Worm (Caenorhabditis elegans): Measurements from ENCODE around the gene ZK1320.9.

DNA sequence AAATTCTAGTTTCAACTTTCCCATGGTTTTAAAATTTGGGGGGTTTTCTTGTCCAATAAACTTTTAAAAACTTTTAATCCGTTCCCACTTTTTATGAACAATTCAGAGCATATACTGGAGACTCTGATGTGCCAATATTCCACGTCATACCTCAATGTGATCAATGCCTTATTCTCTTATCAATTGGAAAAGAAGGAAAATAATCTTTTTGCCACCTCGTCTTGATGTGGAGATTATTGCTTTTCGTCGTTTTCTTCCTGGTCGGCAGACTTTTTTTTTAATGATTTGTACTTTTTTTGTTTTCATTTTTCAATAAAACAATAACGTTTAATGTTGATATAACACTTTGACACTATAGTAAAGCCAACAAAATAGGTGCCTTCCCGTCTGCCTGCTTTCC, 9.0 kb downstream of the ZK1320.9 start:
- TF ChIP-seq hnd-1 (tag; optimal IDR thresholded peaks at IDR 0.05) (no peak), ets-7 (tag; optimal IDR thresholded peaks at IDR 0.05) (no peak), ama-1 (optimal IDR thresholded peaks at IDR 0.05) (no peak), F13C5.2 (tag; optimal IDR thresholded peaks at IDR 0.05) (no peak), ceh-13 (GFP tag; optimal IDR thresholded peaks at IDR 0.05) (no peak), flt-1 (GFP tag; IDR thresholded peaks at IDR 0.05) (no peak), ceh-36 (tag; optimal IDR thresholded peaks at IDR 0.05) (no peak), tra-4 (tag; optimal IDR thresholded peaks at IDR 0.05) (no peak)
